Worm (Caenorhabditis elegans): ENCODE data around the gene rpl-12.

DNA sequence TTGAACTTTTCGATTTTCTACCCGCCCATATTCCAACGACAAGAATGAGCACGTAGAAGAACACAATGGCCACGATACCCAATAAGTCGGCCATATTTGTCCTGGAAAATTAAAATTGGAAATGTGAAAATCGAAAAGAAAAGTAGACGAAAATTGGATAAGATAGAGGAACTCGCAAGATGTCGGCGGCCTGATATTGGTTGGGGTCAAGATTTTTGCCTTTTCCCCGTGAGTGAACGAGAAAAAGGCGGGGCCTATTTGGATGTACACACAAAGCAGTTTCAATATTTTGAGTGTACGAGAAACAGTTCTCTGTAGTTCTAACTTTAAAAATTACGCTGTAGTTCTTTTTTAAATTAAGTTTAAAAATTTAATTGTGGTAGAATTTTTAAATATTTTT lies 26.0 kb downstream of the rpl-12 start, which contains the start of gene cho-1:
- TF ChIP-seq rcor-1 (GFP tag; IDR thresholded peaks at IDR 0.05) (no peak), mxl-1 (tag; optimal IDR thresholded peaks at IDR 0.05) (no peak), snpc-1.1 (tag; optimal IDR thresholded peaks at IDR 0.05; ENCODE audit: insufficient read depth) (no peak)
